Worm (Caenorhabditis elegans): ENCODE data around the gene let-754.

ce11 chrIII:7952077-7952765, 887 bp downstream of the let-754 start, which contains the start of gene C29E4.15:
- TF ChIP-seq nhr-11 (tag; optimal IDR thresholded peaks at IDR 0.05) (no peak), nhr-23 (tag; optimal IDR thresholded peaks at IDR 0.05) (no peak), snpc-4 (tag; optimal IDR thresholded peaks at IDR 0.05) (no peak)

Measured in whole organism, L3 larva.